Worm (Caenorhabditis elegans) whole organism, midembryonic: Measurements from ENCODE around the gene nhl-3.

ENCODE experiments used
- flt-1 ChIP-seq: fragments of 200-800 bp; sonication (Bioruptor generic); IDR thresholded peaks from 2 replicates; pipeline ENCODE4 v1.3.6; 2022; ENCODE audit warnings: missing genetic modification characterization, missing compliant biosample characterization
- klf-2 ChIP-seq: fragments of 200-800 bp; sonication (Bioruptor generic); conservative IDR thresholded peaks from 2 replicates; pipeline ENCODE4 v1.3.6; 2022; ENCODE audit warnings: missing genetic modification reagents, missing genetic modification characterization, missing compliant biosample characterization
- tab-1 ChIP-seq: fragments of 200-800 bp; sonication (Bioruptor generic); IDR thresholded peaks from 2 replicates; pipeline ENCODE4 v1.3.6; 2022; ENCODE audit warnings: missing genetic modification characterization, missing compliant biosample characterization
- ztf-23 ChIP-seq: fragments of 200-800 bp; sonication (Bioruptor generic); IDR thresholded peaks from 2 replicates; pipeline ENCODE4 v1.3.6; 2022; ENCODE audit warnings: missing genetic modification reagents, missing genetic modification characterization, missing compliant biosample characterization
- ztf-29 ChIP-seq: fragments of 200-800 bp; sonication (Bioruptor generic); IDR thresholded peaks from 2 replicates; pipeline ENCODE4 v1.3.6; 2022; ENCODE audit warnings: missing genetic modification reagents, missing genetic modification characterization, missing compliant biosample characterization

DNA sequence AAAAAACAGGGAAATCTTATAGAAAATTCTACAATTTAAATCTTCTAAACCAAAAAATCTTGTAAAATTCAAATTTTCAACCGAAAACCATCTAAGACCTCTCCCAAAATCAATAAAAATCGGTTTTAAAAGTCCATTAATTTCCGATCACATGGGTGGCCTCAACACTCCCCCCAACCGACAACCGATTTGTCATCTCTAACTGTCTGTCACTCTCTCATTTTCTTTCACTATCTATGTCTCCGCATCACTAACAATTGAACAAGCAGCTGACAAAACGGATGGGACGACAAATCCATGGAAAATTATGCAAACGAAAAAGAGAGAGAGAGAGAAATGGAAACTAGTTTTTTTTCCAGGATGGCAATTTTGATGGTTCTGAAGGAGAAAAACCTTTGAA, 1.0 kb upstream of the nhl-3 start:
- TF ChIP-seq ztf-29 (GFP tag; lab: Robert Waterston, UW): no peak
- no peak for TF ChIP-seq flt-1
- no peak for TF ChIP-seq tab-1 (GFP tag; lab: Robert Waterston, UW)
- no peak for TF ChIP-seq ztf-23 (GFP tag; lab: Robert Waterston, UW)
- no peak for TF ChIP-seq klf-2
